ENCODE assay signal across 3 fruit fly cellular contexts in genomic region chr3R:10588613-10589561, dm6.
TF ChIP-seq lines count a peak whose summit lies in the region.

No protein-coding gene starts in this region.

TF ChIP-seq in whole organism, embryonic, 481 proteins besides CTCF, POLR2A, EP300 and RAD21 (continued from another document):
- peak; percentile 64 for TF ChIP-seq Ets65A (GFP tag; lab: Kevin White, UChicago)
- 0 out of 3 replicates have a peak, but pooled peaks have one; percentile 20 for TF ChIP-seq CG2199 (GFP tag; IDR thresholded peaks at IDR 0.05; lab: Robert Waterston, UW)
- TF ChIP-seq eve (GFP tag; optimal IDR thresholded peaks at IDR 0.05; lab: Kevin White, UChicago): peak in 1 of 2 experiments; percentile 45
- TF ChIP-seq Doc2 (GFP tag; IDR thresholded peaks at IDR 0.05; lab: Robert Waterston, UW): no peak
- TF ChIP-seq ken (GFP tag; IDR thresholded peaks at IDR 0.05; lab: Robert Waterston, UW): no peak
- no peak for TF ChIP-seq CG2120 (GFP tag; optimal IDR thresholded peaks at IDR 0.05; lab: Kevin White, UChicago)
- TF ChIP-seq chm (GFP tag; IDR thresholded peaks at IDR 0.05; lab: Robert Waterston, UW): peak; percentile 39; the same call in 1 of the 2 replicates
- TF ChIP-seq disco-r (GFP tag; optimal IDR thresholded peaks at IDR 0.05; lab: Kevin White, UChicago): no peak
- TF ChIP-seq CG8944 (GFP tag; optimal IDR thresholded peaks at IDR 0.05; lab: Kevin White, UChicago): no peak
- peak; percentile 23 for TF ChIP-seq CG11504 (tag; optimal IDR thresholded peaks at IDR 0.05; lab: Kevin White, UChicago)
- TF ChIP-seq Drgx (GFP tag; IDR thresholded peaks at IDR 0.05; lab: Robert Waterston, UW): peak; percentile 68
- no peak for TF ChIP-seq cato (GFP tag; optimal IDR thresholded peaks at IDR 0.05; lab: Kevin White, UChicago; ENCODE audit: borderline replicate concordance)
- no peak for TF ChIP-seq gce (GFP tag; IDR thresholded peaks at IDR 0.05; lab: Robert Waterston, UW)
- no peak for TF ChIP-seq maf-S (GFP tag; optimal IDR thresholded peaks at IDR 0.05; lab: Kevin White, UChicago)
- TF ChIP-seq NfI (GFP tag; optimal IDR thresholded peaks at IDR 0.05; lab: Kevin White, UChicago): no peak

TF ChIP-seq in whole organism, prepupa, 60 proteins besides CTCF, POLR2A, EP300 and RAD21 (continued from another document):
- TF ChIP-seq CG10631 (GFP tag; optimal IDR thresholded peaks at IDR 0.05; lab: Kevin White, UChicago) (no peak), cyc (GFP tag; optimal IDR thresholded peaks at IDR 0.05; lab: Kevin White, UChicago) (no peak), dsx (GFP tag; optimal IDR thresholded peaks at IDR 0.05; lab: Kevin White, UChicago; ENCODE audit: poor library complexity, severe bottlenecking) (peak; percentile 76), CG15336 (GFP tag; IDR thresholded peaks at IDR 0.05; lab: Robert Waterston, UW) (peak; percentile 62), CG6792 (GFP tag; optimal IDR thresholded peaks at IDR 0.05; lab: Kevin White, UChicago) (no peak), CG11902 (GFP tag; optimal IDR thresholded peaks at IDR 0.05; lab: Kevin White, UChicago) (no peak), fd85E (GFP tag; optimal IDR thresholded peaks at IDR 0.05; lab: Kevin White, UChicago) (no peak), Eip78C (GFP tag; lab: Kevin White, UChicago) (peak; percentile 86), CG8119 (GFP tag; IDR thresholded peaks at IDR 0.05; lab: Robert Waterston, UW) (peak; percentile 77), Sox102F (GFP tag; optimal IDR thresholded peaks at IDR 0.05; lab: Kevin White, UChicago) (peak; percentile 67), CG3032 (tag; optimal IDR thresholded peaks at IDR 0.05; lab: Kevin White, UChicago) (peak; percentile 50), CG3919 (GFP tag; optimal IDR thresholded peaks at IDR 0.05; lab: Kevin White, UChicago) (peak; percentile 65), Ets96B (tag; optimal IDR thresholded peaks at IDR 0.05; lab: Kevin White, UChicago) (peak; percentile 49), achi (GFP tag; optimal IDR thresholded peaks at IDR 0.05; lab: Kevin White, UChicago) (peak; percentile 57), fd59A (GFP tag; optimal IDR thresholded peaks at IDR 0.05; lab: Kevin White, UChicago) (no peak), CG6276 (GFP tag; optimal IDR thresholded peaks at IDR 0.05; lab: Kevin White, UChicago) (peak; percentile 46), CG8319 (GFP tag; optimal IDR thresholded peaks at IDR 0.05; lab: Kevin White, UChicago) (no peak), OdsH (GFP tag; optimal IDR thresholded peaks at IDR 0.05; lab: Kevin White, UChicago) (peak; percentile 24), acj6 (GFP tag; optimal IDR thresholded peaks at IDR 0.05; lab: Kevin White, UChicago) (peak; percentile 9), Blimp-1 (GFP tag; optimal IDR thresholded peaks at IDR 0.05; lab: Kevin White, UChicago) (no peak), dac (GFP tag; optimal IDR thresholded peaks at IDR 0.05; lab: Kevin White, UChicago) (no peak), Eip93F (GFP tag; optimal IDR thresholded peaks at IDR 0.05; lab: Kevin White, UChicago) (peak; percentile 50), eg (GFP tag; IDR thresholded peaks at IDR 0.05; lab: Robert Waterston, UW) (peak; percentile 72), CG10669 (GFP tag; optimal IDR thresholded peaks at IDR 0.05; lab: Kevin White, UChicago) (peak; percentile 20), CG6163 (GFP tag; IDR thresholded peaks at IDR 0.05; lab: Robert Waterston, UW) (peak; percentile 86), ss (GFP tag; optimal IDR thresholded peaks at IDR 0.05; lab: Kevin White, UChicago) (peak; percentile 85 to 86), CG7368 (GFP tag; optimal IDR thresholded peaks at IDR 0.05; lab: Kevin White, UChicago) (peak; percentile 15), CG31627 (GFP tag; optimal IDR thresholded peaks at IDR 0.05; lab: Kevin White, UChicago) (no peak), CG32006 (GFP tag; optimal IDR thresholded peaks at IDR 0.05; lab: Kevin White, UChicago) (no peak), pdm3 (GFP tag; optimal IDR thresholded peaks at IDR 0.05; lab: Kevin White, UChicago) (peak; percentile 50), Gug (GFP tag; IDR thresholded peaks at IDR 0.05; lab: Robert Waterston, UW) (no peak), Sox14 (GFP tag; optimal IDR thresholded peaks at IDR 0.05; lab: Kevin White, UChicago) (peak; percentile 3), spab (GFP tag; optimal IDR thresholded peaks at IDR 0.05; lab: Kevin White, UChicago) (peak; percentile 70), salr (GFP tag; optimal IDR thresholded peaks at IDR 0.05; lab: Kevin White, UChicago) (peak in 1 of 2 experiments; percentile 51), CG8632 (GFP tag; optimal IDR thresholded peaks at IDR 0.05; lab: Kevin White, UChicago) (peak; percentile 45), CG6808 (GFP tag; optimal IDR thresholded peaks at IDR 0.05; lab: Kevin White, UChicago) (peak; percentile 80)

TF ChIP-seq in whole organism, wandering third instar larva, 38 proteins besides CTCF, POLR2A, EP300 and RAD21 (continued from another document):
- TF ChIP-seq Dfd (GFP tag; optimal IDR thresholded peaks at IDR 0.05; lab: Kevin White, UChicago) (no peak), Rel (GFP tag; optimal IDR thresholded peaks at IDR 0.05; lab: Kevin White, UChicago) (peak; percentile 57), Rel (tag; optimal IDR thresholded peaks at IDR 0.05; lab: Kevin White, UChicago) (no peak), brk (GFP tag; optimal IDR thresholded peaks at IDR 0.05; lab: Kevin White, UChicago) (peak; percentile 73), Sp1 (GFP tag; optimal IDR thresholded peaks at IDR 0.05; lab: Kevin White, UChicago) (peak; percentile 36), ey (GFP tag; optimal IDR thresholded peaks at IDR 0.05; lab: Kevin White, UChicago) (no peak), Hnf4 (GFP tag; optimal IDR thresholded peaks at IDR 0.05; lab: Kevin White, UChicago) (peak; percentile 7), rgr (GFP tag; optimal IDR thresholded peaks at IDR 0.05; lab: Kevin White, UChicago) (no peak)
